Fruit fly (Drosophila melanogaster) whole organism, embryonic: ENCODE data around the gene CG12182.

Experiments used
- B-H1 ChIP-seq: fragments of 200-800 bp; sonication (Bioruptor generic); IDR thresholded peaks from 3 replicates; pipeline ENCODE4 v1.3.6; 2022; ENCODE audit warnings: missing biosample characterization, missing genetic modification characterization
- Bteb2 ChIP-seq: fragments of 200-800 bp; sonication (Bioruptor generic); optimal IDR thresholded peaks from 2 replicates; lab custom pipeline; 2016; ENCODE audit warnings: missing biosample characterization, missing genetic modification characterization
- CG10147 ChIP-seq: fragments of 200-800 bp; sonication (Bioruptor generic); optimal IDR thresholded peaks from 2 replicates; lab custom pipeline; 2019; ENCODE audit warnings: missing biosample characterization, mild to moderate bottlenecking, missing genetic modification characterization, moderate library complexity
- CG10431 ChIP-seq: fragments of 200-800 bp; sonication (Bioruptor generic); optimal IDR thresholded peaks from 3 replicates; lab custom pipeline; 2018; ENCODE audit warnings: missing biosample characterization, mild to moderate bottlenecking, missing genetic modification characterization
- CG12071 ChIP-seq: fragments of 200-800 bp; sonication (Bioruptor generic); optimal IDR thresholded peaks from 3 replicates; lab custom pipeline; 2018; ENCODE audit warnings: missing biosample characterization, mild to moderate bottlenecking, missing genetic modification characterization
- CG12155 ChIP-seq: fragments of 200-800 bp; sonication (Bioruptor generic); optimal IDR thresholded peaks from 3 replicates; lab custom pipeline; 2016; ENCODE audit warnings: missing biosample characterization, missing genetic modification characterization
- CG12659 ChIP-seq: fragments of 200-800 bp; sonication (Bioruptor generic); optimal IDR thresholded peaks from 3 replicates; lab custom pipeline; 2017; ENCODE audit warnings: mild to moderate bottlenecking, missing biosample characterization, missing genetic modification reagents, missing genetic modification characterization
- CG12744 ChIP-seq: fragments of 200-800 bp; sonication (Bioruptor generic); optimal IDR thresholded peaks from 2 replicates; lab custom pipeline; 2016; ENCODE audit warnings: missing biosample characterization, missing genetic modification characterization
- CG13287 ChIP-seq: fragments of 200-800 bp; sonication (Bioruptor generic); IDR thresholded peaks from 2 replicates; pipeline ENCODE4 v1.3.6; 2022; ENCODE audit warnings: missing biosample characterization, missing genetic modification characterization; ENCODE audit not compliant: partially characterized antibody
- CG1602 ChIP-seq: fragments of 200-800 bp; sonication (Bioruptor generic); optimal IDR thresholded peaks from 3 replicates; lab custom pipeline; 2016; ENCODE audit warnings: missing biosample characterization, missing genetic modification characterization
- CG2712 ChIP-seq: fragments of 200-800 bp; optimal IDR thresholded peaks from 3 replicates; lab custom pipeline; 2019; ENCODE audit warnings: missing biosample characterization, mild to moderate bottlenecking, missing genetic modification characterization, moderate library complexity
- CG3163 ChIP-seq: fragments of 200-800 bp; sonication (Bioruptor generic); optimal IDR thresholded peaks from 3 replicates; lab custom pipeline; 2016; ENCODE audit warnings: missing biosample characterization, missing genetic modification characterization
- CG4282 ChIP-seq: fragments of 200-800 bp; sonication (Bioruptor generic); optimal IDR thresholded peaks from 2 replicates; lab custom pipeline; 2016; ENCODE audit warnings: missing biosample characterization, missing genetic modification characterization
- CG5245 ChIP-seq: fragments of 200-800 bp; sonication (Bioruptor generic); optimal IDR thresholded peaks from 3 replicates; lab custom pipeline; 2016; ENCODE audit warnings: missing biosample characterization, missing genetic modification characterization
- CG7372 ChIP-seq: fragments of 200-800 bp; sonication (Bioruptor generic); IDR thresholded peaks from 2 replicates; pipeline ENCODE4 v1.3.6; 2022; ENCODE audit warnings: missing biosample characterization, missing genetic modification characterization
- CG7556 ChIP-seq: fragments of 200-800 bp; sonication (Bioruptor generic); optimal IDR thresholded peaks from 2 replicates; lab custom pipeline; 2017; ENCODE audit warnings: missing biosample characterization, mild to moderate bottlenecking, missing genetic modification characterization
- CG7928 ChIP-seq: fragments of 200-800 bp; sonication (Bioruptor generic); optimal IDR thresholded peaks from 2 replicates; lab custom pipeline; 2017; ENCODE audit warnings: missing biosample characterization, mild to moderate bottlenecking, missing genetic modification characterization
- CG7963 ChIP-seq: fragments of 200-800 bp; sonication (Bioruptor generic); IDR thresholded peaks from 3 replicates; pipeline ENCODE4 v1.3.6; 2022; ENCODE audit warnings: missing biosample characterization, missing genetic modification characterization; ENCODE audit not compliant: partially characterized antibody
- CG8388 ChIP-seq: fragments of 200-800 bp; sonication (Bioruptor generic); optimal IDR thresholded peaks from 2 replicates; lab custom pipeline; 2019; ENCODE audit warnings: missing biosample characterization, mild to moderate bottlenecking, missing genetic modification characterization, moderate library complexity
- CG8765 ChIP-seq: fragments of 200-800 bp; sonication (Bioruptor generic); IDR thresholded peaks from 2 replicates; pipeline ENCODE4 v1.3.6; 2022; ENCODE audit warnings: missing biosample characterization, missing genetic modification characterization
- CG8924 ChIP-seq: fragments of 200-800 bp; optimal IDR thresholded peaks from 3 replicates; lab custom pipeline; 2019; ENCODE audit warnings: missing biosample characterization, mild to moderate bottlenecking, missing genetic modification characterization, moderate library complexity
- CG9215 ChIP-seq: fragments of 200-800 bp; sonication (Bioruptor generic); IDR thresholded peaks from 2 replicates; pipeline ENCODE4 v1.3.6; 2022; ENCODE audit warnings: missing biosample characterization, missing genetic modification characterization
- CoRest ChIP-seq: fragments of 200-800 bp; sonication (Bioruptor generic); optimal IDR thresholded peaks from 3 replicates; lab custom pipeline; 2018; ENCODE audit warnings: missing biosample characterization, mild to moderate bottlenecking, missing genetic modification characterization, moderate library complexity
- CrebB ChIP-seq: fragments of 200-800 bp; sonication (Bioruptor generic); optimal IDR thresholded peaks from 3 replicates; lab custom pipeline; 2018; ENCODE audit warnings: missing biosample characterization, mild to moderate bottlenecking, missing genetic modification characterization
- Deaf1 ChIP-seq: fragments of 200-800 bp; optimal IDR thresholded peaks from 3 replicates; lab custom pipeline; 2019; ENCODE audit warnings: missing biosample characterization, mild to moderate bottlenecking, missing genetic modification characterization, moderate library complexity
- Dll ChIP-seq: fragments of 200-800 bp; sonication (Bioruptor generic); IDR thresholded peaks from 4 replicates; pipeline ENCODE4 v1.3.6; 2022; ENCODE audit warnings: missing biosample characterization, missing genetic modification characterization; ENCODE audit not compliant: partially characterized antibody
- ERR ChIP-seq: fragments of 200-800 bp; sonication (Bioruptor generic); optimal IDR thresholded peaks from 2 replicates; lab custom pipeline; 2016; ENCODE audit warnings: missing biosample characterization, missing genetic modification characterization
- Fer2 ChIP-seq: fragments of 200-800 bp; sonication (Bioruptor generic); optimal IDR thresholded peaks from 2 replicates; lab custom pipeline; 2018; ENCODE audit warnings: missing biosample characterization, mild to moderate bottlenecking, missing genetic modification characterization, moderate library complexity
- GATAe ChIP-seq: fragments of 200-800 bp; sonication (Bioruptor generic); conservative IDR thresholded peaks from 2 replicates; pipeline ENCODE4 v1.3.6; 2022; ENCODE audit warnings: missing biosample characterization, missing genetic modification characterization
- HLHmδ ChIP-seq: fragments of 200-800 bp; sonication (Bioruptor generic); optimal IDR thresholded peaks from 2 replicates; lab custom pipeline; 2018; ENCODE audit warnings: missing biosample characterization, mild to moderate bottlenecking, missing genetic modification characterization, moderate library complexity
- Hsf ChIP-seq: fragments of 200-800 bp; sonication (Bioruptor generic); optimal IDR thresholded peaks from 3 replicates; lab custom pipeline; 2016; ENCODE audit warnings: missing biosample characterization, missing genetic modification characterization
- Kr ChIP-seq: fragments of 200-800 bp; sonication (Bioruptor generic); optimal IDR thresholded peaks from 2 replicates; lab custom pipeline; 2017; ENCODE audit warnings: missing biosample characterization, mild to moderate bottlenecking, missing genetic modification characterization
- Meics ChIP-seq: fragments of 200-800 bp; sonication (Bioruptor generic); optimal IDR thresholded peaks from 2 replicates; lab custom pipeline; 2017; ENCODE audit warnings: missing biosample characterization, mild to moderate bottlenecking, missing genetic modification characterization
- Mes4 ChIP-seq: fragments of 200-800 bp; sonication (Bioruptor generic); optimal IDR thresholded peaks from 2 replicates; lab custom pipeline; 2016; ENCODE audit warnings: missing biosample characterization, missing genetic modification characterization
- NC2β ChIP-seq: fragments of 200-800 bp; sonication (Bioruptor generic); optimal IDR thresholded peaks from 2 replicates; lab custom pipeline; 2016; ENCODE audit warnings: missing biosample characterization, missing genetic modification characterization
- NK7.1 ChIP-seq: fragments of 200-800 bp; sonication (Bioruptor generic); optimal IDR thresholded peaks from 3 replicates; lab custom pipeline; 2016; ENCODE audit warnings: missing biosample characterization, missing genetic modification characterization
- Spps ChIP-seq: fragments of 200-800 bp; sonication (Bioruptor generic); optimal IDR thresholded peaks from 2 replicates; lab custom pipeline; 2018; ENCODE audit warnings: missing biosample characterization, mild to moderate bottlenecking, missing genetic modification characterization
- Tbp ChIP-seq: fragments of >200 bp; optimal IDR thresholded peaks from 2 replicates; lab custom pipeline; 2018; ENCODE audit warnings: missing biosample characterization, missing genetic modification characterization
- bowl ChIP-seq: fragments of 200-800 bp; sonication (Bioruptor generic); IDR thresholded peaks from 2 replicates; pipeline ENCODE4 v1.3.6; 2022; ENCODE audit warnings: missing biosample characterization, missing genetic modification characterization
- ems ChIP-seq: fragments of 200-800 bp; sonication (Bioruptor generic); optimal IDR thresholded peaks from 3 replicates; lab custom pipeline; 2016; ENCODE audit warnings: missing biosample characterization, missing genetic modification characterization
- fd102C ChIP-seq: fragments of 200-800 bp; sonication (Bioruptor generic); optimal IDR thresholded peaks from 2 replicates; lab custom pipeline; 2018; ENCODE audit warnings: missing biosample characterization, mild to moderate bottlenecking, missing genetic modification characterization, moderate library complexity
- fd64A ChIP-seq: fragments of 200-800 bp; sonication (Bioruptor generic); optimal IDR thresholded peaks from 3 replicates; lab custom pipeline; 2018; ENCODE audit warnings: missing biosample characterization, mild to moderate bottlenecking, missing genetic modification characterization
- gcm ChIP-seq: fragments of 200-800 bp; sonication (Bioruptor generic); optimal IDR thresholded peaks from 2 replicates; lab custom pipeline; 2019; ENCODE audit warnings: missing biosample characterization, mild to moderate bottlenecking, missing genetic modification characterization, moderate library complexity
- nom ChIP-seq: fragments of 200-800 bp; sonication (Bioruptor generic); optimal IDR thresholded peaks from 2 replicates; lab custom pipeline; 2017; ENCODE audit warnings: missing biosample characterization, missing genetic modification characterization, mild to moderate bottlenecking, moderate library complexity, missing genetic modification reagents
- pho ChIP-seq: fragments of 200-800 bp; sonication (Bioruptor generic); optimal IDR thresholded peaks from 2 replicates; lab custom pipeline; 2016; ENCODE audit warnings: missing biosample characterization, missing genetic modification characterization
- phol ChIP-seq: fragments of 200-800 bp; sonication (Bioruptor generic); optimal IDR thresholded peaks from 3 replicates; lab custom pipeline; 2018; ENCODE audit warnings: missing biosample characterization, mild to moderate bottlenecking, missing genetic modification characterization, moderate library complexity
- so ChIP-seq: fragments of 200-800 bp; sonication (Bioruptor generic); IDR thresholded peaks from 3 replicates; pipeline ENCODE4 v1.3.6; 2022; ENCODE audit warnings: missing biosample characterization, missing genetic modification characterization
- trem ChIP-seq: fragments of 200-800 bp; optimal IDR thresholded peaks from 3 replicates; lab custom pipeline; 2019; ENCODE audit warnings: missing biosample characterization, mild to moderate bottlenecking, missing genetic modification characterization, moderate library complexity
- wek ChIP-seq: fragments of 200-800 bp; sonication (Bioruptor generic); optimal IDR thresholded peaks from 3 replicates; lab custom pipeline; 2018; ENCODE audit warnings: missing biosample characterization, mild to moderate bottlenecking, missing genetic modification characterization, moderate library complexity

Gene CG12182

dm6 chr3L:2589911-2590763, 9.2 kb downstream of the CG12182 start (continued):
- TF ChIP-seq CG8924 (tag; lab: Kevin White, UChicago) (peak; percentile 88), CG13287 (GFP tag; lab: Robert Waterston, UW) (peak; percentile 70), CG8765 (no peak), Spps (tag; lab: Kevin White, UChicago) (peak; percentile 68), phol (tag; lab: Kevin White, UChicago) (peak; percentile 81), trem (tag; lab: Kevin White, UChicago) (peak; percentile 62), CG1602 (peak; percentile 60), Meics (GFP tag; lab: Kevin White, UChicago) (peak; percentile 78), Hsf (GFP tag; lab: Kevin White, UChicago) (peak; percentile 46), nom (GFP tag; lab: Kevin White, UChicago) (no peak), CG7556 (peak; percentile 84), CG3163 (GFP tag; lab: Kevin White, UChicago) (no peak), CrebB (peak; percentile 45), NC2β (no peak), Deaf1 (tag; lab: Kevin White, UChicago) (peak; percentile 55), NK7.1 (no peak), gcm (peak; percentile 71), CG10431 (GFP tag; lab: Kevin White, UChicago) (no peak), ems (no peak), CG7928 (GFP tag; lab: Kevin White, UChicago) (peak; percentile 44), Fer2 (tag; lab: Kevin White, UChicago) (peak; percentile 64), CG2712 (tag; lab: Kevin White, UChicago) (peak; percentile 66), Mes4 (GFP tag; lab: Kevin White, UChicago) (no peak), CoRest (tag; lab: Kevin White, UChicago) (peak; percentile 86), B-H1 (GFP tag; lab: Robert Waterston, UW) (peak; percentile 62), HLHmδ (no peak), Kr (no peak), CG10147 (peak; percentile 80), Bteb2 (GFP tag; lab: Kevin White, UChicago) (peak; percentile 44), pho (GFP tag; lab: Kevin White, UChicago) (no peak), CG8388 (peak; percentile 78), Dll (GFP tag; lab: Robert Waterston, UW) (peak; percentile 84), GATAe (GFP tag; lab: Robert Waterston, UW) (no peak), so (peak; percentile 61; the same call in 1 of the 3 replicates), wek (GFP tag; lab: Kevin White, UChicago) (no peak), bowl (GFP tag; lab: Robert Waterston, UW) (0 out of 2 replicates have a peak, but pooled peaks have one; percentile 8), CG12659 (GFP tag; lab: Kevin White, UChicago) (peak; percentile 85), CG12071 (GFP tag; lab: Kevin White, UChicago) (no peak), CG12744 (GFP tag; lab: Kevin White, UChicago) (no peak), fd102C (GFP tag; lab: Kevin White, UChicago) (no peak), CG12155 (GFP tag; lab: Kevin White, UChicago) (peak; percentile 56), fd64A (GFP tag; lab: Kevin White, UChicago) (no peak), Tbp (GFP tag; lab: Kevin White, UChicago) (no peak), CG5245 (GFP tag; lab: Kevin White, UChicago) (no peak), CG7963 (GFP tag; lab: Robert Waterston, UW) (0 out of 3 replicates have a peak, but pooled peaks have one; percentile 41), ERR (GFP tag; lab: Kevin White, UChicago) (no peak), CG4282 (GFP tag; lab: Kevin White, UChicago) (no peak), CG7372 (no peak), CG9215 (peak; percentile 53)
